Fruit fly (Drosophila melanogaster) Kc167 (cell line): ENCODE data around the gene CG12640.

Source experiments
- Myc ChIP-seq: fragments of >200 bp; optimal IDR thresholded peaks from 2 replicates; lab custom pipeline; 2017; ENCODE audit warnings: missing external identifiers
- h ChIP-seq: fragments of >200 bp; optimal IDR thresholded peaks from 3 replicates; lab custom pipeline; 2018; ENCODE audit warnings: missing external identifiers
- insv ChIP-seq: fragments of >200 bp; optimal IDR thresholded peaks from 3 replicates; lab custom pipeline; 2018; ENCODE audit warnings: missing external identifiers
- psq ChIP-seq: fragments of >200 bp; optimal IDR thresholded peaks from 2 replicates; lab custom pipeline; 2017; ENCODE audit warnings: missing external identifiers
- ttk ChIP-seq: sonication (Bioruptor generic); optimal IDR thresholded peaks from 2 replicates; lab custom pipeline; 2017; ENCODE audit warnings: missing external identifiers

- TF ChIP-seq psq (lab: Kevin White, UChicago) (no peak), ttk (lab: Kevin White, UChicago) (no peak), Myc (lab: Kevin White, UChicago) (no peak), h (lab: Kevin White, UChicago) (no peak), insv (no peak)
Measured at dm6 chrX:10386810-10387340, 45.7 kb downstream of the CG12640 start.
